Fruit fly (Drosophila melanogaster): ENCODE data around the gene Vps4.
A peak's percentile ranks its signal among the peaks of the same experiment; 100 is the strongest.

The Vps4 gene

dm6 chrX:17879211-17879897 lies 28.1 kb upstream of the Vps4 start (continued):
- TF ChIP-seq spab (GFP tag; optimal IDR thresholded peaks at IDR 0.05) (peak; percentile 26), Sox15 (GFP tag; optimal IDR thresholded peaks at IDR 0.05) (no peak), Sox14 (GFP tag; optimal IDR thresholded peaks at IDR 0.05) (peak; percentile 5), cyc (GFP tag; optimal IDR thresholded peaks at IDR 0.05) (peak; percentile 52), Eip93F (GFP tag; optimal IDR thresholded peaks at IDR 0.05) (peak; percentile 77), CG15336 (GFP tag; IDR thresholded peaks at IDR 0.05) (peak; percentile 64; the same call in 1 of the 2 replicates), pdm3 (GFP tag; optimal IDR thresholded peaks at IDR 0.05) (peak; percentile 52), dac (GFP tag; optimal IDR thresholded peaks at IDR 0.05) (no peak), CG8319 (GFP tag; optimal IDR thresholded peaks at IDR 0.05) (no peak), CG3032 (tag; optimal IDR thresholded peaks at IDR 0.05) (peak; percentile 48)

dm6 chrX:17880269-17880889 lies 27.1 kb upstream of the Vps4 start:
- TF ChIP-seq CG6808 (GFP tag; optimal IDR thresholded peaks at IDR 0.05) (peak; percentile 72), CG16779 (tag; optimal IDR thresholded peaks at IDR 0.05) (peak; percentile 64), esn (GFP tag; optimal IDR thresholded peaks at IDR 0.05) (peak; percentile 94), CG3919 (GFP tag; optimal IDR thresholded peaks at IDR 0.05) (peak; percentile 85), topi (GFP tag; optimal IDR thresholded peaks at IDR 0.05) (peak; percentile 92), Hr4 (GFP tag; optimal IDR thresholded peaks at IDR 0.05) (peak; percentile 95), Eip75B (GFP tag; optimal IDR thresholded peaks at IDR 0.05) (peak; percentile 91), Smox (GFP tag; optimal IDR thresholded peaks at IDR 0.05) (peak; percentile 93), dac (GFP tag; optimal IDR thresholded peaks at IDR 0.05) (peak; percentile 87), CG1621 (tag; optimal IDR thresholded peaks at IDR 0.05) (peak; percentile 77), CG3032 (tag; optimal IDR thresholded peaks at IDR 0.05) (peak; percentile 78), Blimp-1 (GFP tag; optimal IDR thresholded peaks at IDR 0.05) (peak; percentile 75), Hr39 (GFP tag; optimal IDR thresholded peaks at IDR 0.05) (peak; percentile 97), CG10631 (GFP tag; optimal IDR thresholded peaks at IDR 0.05) (peak; percentile 88), eg (GFP tag; IDR thresholded peaks at IDR 0.05) (peak; percentile 97), cyc (GFP tag; optimal IDR thresholded peaks at IDR 0.05) (peak; percentile 92), Sox14 (GFP tag; optimal IDR thresholded peaks at IDR 0.05) (peak; percentile 94), acj6 (GFP tag; optimal IDR thresholded peaks at IDR 0.05) (peak; percentile 91), Gug (GFP tag; IDR thresholded peaks at IDR 0.05) (peak; percentile 89), CG11762 (GFP tag; optimal IDR thresholded peaks at IDR 0.05; ENCODE audit: insufficient read depth) (peak; percentile 80), CG11902 (GFP tag; optimal IDR thresholded peaks at IDR 0.05) (peak; percentile 83), Eip93F (GFP tag; optimal IDR thresholded peaks at IDR 0.05) (peak; percentile 92), OdsH (GFP tag; optimal IDR thresholded peaks at IDR 0.05) (peak; percentile 93), CG7368 (GFP tag; optimal IDR thresholded peaks at IDR 0.05) (peak; percentile 79), fd59A (GFP tag; optimal IDR thresholded peaks at IDR 0.05) (peak; percentile 76), CG6854 (GFP tag; optimal IDR thresholded peaks at IDR 0.05) (peak; percentile 65), CG10669 (GFP tag; optimal IDR thresholded peaks at IDR 0.05) (peak; percentile 77), CG4318 (GFP tag; optimal IDR thresholded peaks at IDR 0.05) (peak; percentile 91), Lpt (GFP tag; optimal IDR thresholded peaks at IDR 0.05) (peak; percentile 87), Sox102F (GFP tag; optimal IDR thresholded peaks at IDR 0.05) (peak; percentile 93), CG8319 (GFP tag; optimal IDR thresholded peaks at IDR 0.05) (peak; percentile 77), vri (GFP tag; optimal IDR thresholded peaks at IDR 0.05) (peak; percentile 93), net (GFP tag; optimal IDR thresholded peaks at IDR 0.05) (peak; percentile 86), CG9139 (GFP tag; optimal IDR thresholded peaks at IDR 0.05) (peak; percentile 6), CG11294 (GFP tag; IDR thresholded peaks at IDR 0.05) (peak; percentile 89), Ets21C (GFP tag; optimal IDR thresholded peaks at IDR 0.05) (peak; percentile 95), Hr38 (GFP tag; optimal IDR thresholded peaks at IDR 0.05) (peak; percentile 58), fkh (GFP tag; optimal IDR thresholded peaks at IDR 0.05) (peak; percentile 71), CG6792 (GFP tag; optimal IDR thresholded peaks at IDR 0.05) (peak; percentile 88), Sox15 (GFP tag; optimal IDR thresholded peaks at IDR 0.05) (peak; percentile 85), svp (GFP tag) (peak; percentile 97), Met (GFP tag; optimal IDR thresholded peaks at IDR 0.05) (peak; percentile 95), achi (GFP tag; optimal IDR thresholded peaks at IDR 0.05) (peak; percentile 89), Ets96B (tag; optimal IDR thresholded peaks at IDR 0.05) (peak; percentile 75)

Measured in whole organism, prepupa.